Fruit fly (Drosophila melanogaster): ENCODE data around the gene TBC1D23.

The TBC1D23 gene

dm6 chr2L:1177522-1177921 is 48.4 kb downstream of the TBC1D23 start, which contains the start of gene CG4896 (continued):
- TF ChIP-seq eyg (GFP tag; optimal IDR thresholded peaks at IDR 0.05) (no peak), Bgb (GFP tag; IDR thresholded peaks at IDR 0.05; ENCODE audit: partially characterized antibody) (peak; percentile 80), Rfx (GFP tag; IDR thresholded peaks at IDR 0.05) (peak; percentile 63), ci (GFP tag; IDR thresholded peaks at IDR 0.05) (peak; percentile 49; the same call in 1 of the 3 replicates), CG13287 (GFP tag; IDR thresholded peaks at IDR 0.05; ENCODE audit: partially characterized antibody) (peak; percentile 76), CG6254 (GFP tag; optimal IDR thresholded peaks at IDR 0.05) (no peak), NfI (GFP tag; optimal IDR thresholded peaks at IDR 0.05) (no peak), shn (GFP tag; optimal IDR thresholded peaks at IDR 0.05) (peak; percentile 10), phol (tag; optimal IDR thresholded peaks at IDR 0.05) (peak; percentile 17), Blimp-1 (GFP tag; optimal IDR thresholded peaks at IDR 0.05) (no peak), CG10267 (tag; optimal IDR thresholded peaks at IDR 0.05) (peak; percentile 93), Nf-YC (tag; optimal IDR thresholded peaks at IDR 0.05) (no peak), CG13894 (tag; optimal IDR thresholded peaks at IDR 0.05) (no peak), CG7928 (GFP tag; optimal IDR thresholded peaks at IDR 0.05) (peak; percentile 90), chn (GFP tag; optimal IDR thresholded peaks at IDR 0.05) (no peak), CoRest (tag; optimal IDR thresholded peaks at IDR 0.05) (peak; percentile 29), nau (GFP tag; optimal IDR thresholded peaks at IDR 0.05) (no peak), jing (GFP tag; optimal IDR thresholded peaks at IDR 0.05) (no peak), CG14860 (GFP tag; IDR thresholded peaks at IDR 0.05; ENCODE audit: partially characterized antibody) (peak; percentile 57; the same call in 2 of the 3 replicates), sna (GFP tag; IDR thresholded peaks at IDR 0.05; ENCODE audit: partially characterized antibody) (0 out of 2 replicates have a peak, but pooled peaks have one; percentile 48), CG6683 (GFP tag; optimal IDR thresholded peaks at IDR 0.05) (no peak), CG16813 (GFP tag; IDR thresholded peaks at IDR 0.05; ENCODE audit: partially characterized antibody) (peak; percentile 55; the same call in 2 of the 3 replicates), CG14710 (tag; optimal IDR thresholded peaks at IDR 0.05) (peak; percentile 25), inv (GFP tag; IDR thresholded peaks at IDR 0.05; ENCODE audit: partially characterized antibody) (peak; percentile 36; the same call in 1 of the 2 replicates), ara (GFP tag; IDR thresholded peaks at IDR 0.05) (no peak), Hr3 (GFP tag; optimal IDR thresholded peaks at IDR 0.05) (no peak), CG6791 (GFP tag; IDR thresholded peaks at IDR 0.05; ENCODE audit: partially characterized antibody) (peak; percentile 69), Myb (GFP tag; optimal IDR thresholded peaks at IDR 0.05) (peak; percentile 99), Trl (optimal IDR thresholded peaks at IDR 0.05) (no peak), Trl (GFP tag; optimal IDR thresholded peaks at IDR 0.05) (peak; percentile 17), CG9797 (GFP tag; optimal IDR thresholded peaks at IDR 0.05) (peak; percentile 14), wor (GFP tag; IDR thresholded peaks at IDR 0.05) (no peak), Oaz (GFP tag; IDR thresholded peaks at IDR 0.05) (no peak), bsh (GFP tag; optimal IDR thresholded peaks at IDR 0.05) (peak in 1 of 2 experiments; percentile 51), Sry-β (GFP tag; optimal IDR thresholded peaks at IDR 0.05) (no peak), D19A (tag; optimal IDR thresholded peaks at IDR 0.05) (no peak), C15 (GFP tag; IDR thresholded peaks at IDR 0.05) (no peak), knrl (GFP tag; IDR thresholded peaks at IDR 0.05; ENCODE audit: partially characterized antibody) (peak; percentile 48; the same call in 2 of the 3 replicates), CG2875 (GFP tag; optimal IDR thresholded peaks at IDR 0.05) (no peak), amos (GFP tag; IDR thresholded peaks at IDR 0.05; ENCODE audit: partially characterized antibody) (peak; percentile 70), seq (GFP tag; IDR thresholded peaks at IDR 0.05) (no peak), CG7786 (GFP tag; optimal IDR thresholded peaks at IDR 0.05) (peak; percentile 4), dpn (GFP tag; optimal IDR thresholded peaks at IDR 0.05) (peak; percentile 5 to 7), CG4617 (GFP tag; optimal IDR thresholded peaks at IDR 0.05; ENCODE audit: borderline replicate concordance) (peak; percentile 80), gro (GFP tag; optimal IDR thresholded peaks at IDR 0.05) (peak; percentile 21), her (GFP tag; optimal IDR thresholded peaks at IDR 0.05) (peak; percentile 20), al (GFP tag; IDR thresholded peaks at IDR 0.05) (no peak), Sry-δ (GFP tag; optimal IDR thresholded peaks at IDR 0.05) (peak; percentile 74), E2f2 (GFP tag; IDR thresholded peaks at IDR 0.05) (peak; percentile 68), CG8478 (optimal IDR thresholded peaks at IDR 0.05) (no peak)

Data from whole organism, embryonic.